Worm (Caenorhabditis elegans): ENCODE measurements around the gene otpl-2.

Gene otpl-2

DNA sequence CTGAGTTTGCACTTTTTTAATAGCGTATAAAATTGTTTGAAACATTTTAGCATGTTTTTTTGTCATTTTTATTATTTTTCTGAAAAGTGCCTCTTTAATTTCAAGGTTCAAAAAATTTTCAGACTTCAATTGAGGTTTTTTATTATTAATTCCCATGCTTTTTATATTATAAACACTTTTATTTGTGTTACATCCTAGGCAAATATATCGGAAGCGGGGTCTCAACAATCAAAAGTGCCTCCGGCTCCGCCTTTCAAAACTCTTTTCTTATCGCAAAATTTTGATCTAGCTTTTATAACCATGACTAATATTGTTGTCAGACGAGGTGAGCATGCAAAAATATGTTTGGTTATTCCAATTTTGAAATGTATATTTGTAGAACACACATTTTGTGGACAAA, at the start of gene otpl-2:
Gene otpl-2 (plus strand): TSS at position 301 of the 400 bp plus-strand sequence.
- TF ChIP-seq flt-1 (GFP tag; IDR thresholded peaks at IDR 0.05) (no peak), aly-1 (tag; optimal IDR thresholded peaks at IDR 0.05) (no peak), sea-1 (GFP tag; conservative IDR thresholded peaks at IDR 0.05) (no peak), tbx-37 (GFP tag; conservative IDR thresholded peaks at IDR 0.05) (no peak)

DNA sequence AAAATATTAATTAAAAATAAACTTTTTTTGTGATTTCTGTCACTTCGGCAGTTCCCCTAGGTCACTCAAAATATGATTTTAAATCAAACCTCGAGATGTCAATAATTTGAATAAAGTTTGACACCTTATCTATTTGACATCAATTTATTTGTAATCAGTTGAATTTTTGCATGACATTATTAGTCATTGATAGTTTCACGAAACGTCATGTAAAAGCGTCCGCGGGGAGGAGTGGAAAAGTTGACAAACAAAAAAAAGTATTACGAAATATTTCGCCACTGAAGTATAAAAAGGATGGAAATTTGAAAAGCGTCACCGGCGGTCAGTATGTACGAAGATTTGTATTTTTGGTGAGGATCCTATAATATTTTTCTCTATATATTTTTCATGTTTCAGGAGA, 48.8 kb upstream of the otpl-2 start, which contains the start of gene K09D9.1:
Gene K09D9.1 (plus strand): TSS at position 271 of the 400 bp plus-strand sequence.
- TF ChIP-seq ceh-36 (tag; optimal IDR thresholded peaks at IDR 0.05) (no peak), aly-1 (tag; optimal IDR thresholded peaks at IDR 0.05) (no peak), ets-7 (tag; optimal IDR thresholded peaks at IDR 0.05) (no peak), sea-1 (GFP tag; conservative IDR thresholded peaks at IDR 0.05) (no peak), tra-4 (tag; optimal IDR thresholded peaks at IDR 0.05) (no peak), scrt-1 (GFP tag; IDR thresholded peaks at IDR 0.05) (no peak), F13C5.2 (tag; optimal IDR thresholded peaks at IDR 0.05) (no peak), flt-1 (GFP tag; IDR thresholded peaks at IDR 0.05) (no peak), ceh-13 (GFP tag; optimal IDR thresholded peaks at IDR 0.05) (no peak), ama-1 (optimal IDR thresholded peaks at IDR 0.05) (no peak), hmbx-1 (tag; optimal IDR thresholded peaks at IDR 0.05) (no peak), hmg-4 (GFP tag; optimal IDR thresholded peaks at IDR 0.05) (no peak), hnd-1 (tag; optimal IDR thresholded peaks at IDR 0.05) (no peak), B0310.2 (tag; optimal IDR thresholded peaks at IDR 0.05) (no peak), tbx-11 (GFP tag; IDR thresholded peaks at IDR 0.05) (no peak), tbx-37 (GFP tag; conservative IDR thresholded peaks at IDR 0.05) (no peak), pes-1 (GFP tag; IDR thresholded peaks at IDR 0.05) (no peak)

DNA sequence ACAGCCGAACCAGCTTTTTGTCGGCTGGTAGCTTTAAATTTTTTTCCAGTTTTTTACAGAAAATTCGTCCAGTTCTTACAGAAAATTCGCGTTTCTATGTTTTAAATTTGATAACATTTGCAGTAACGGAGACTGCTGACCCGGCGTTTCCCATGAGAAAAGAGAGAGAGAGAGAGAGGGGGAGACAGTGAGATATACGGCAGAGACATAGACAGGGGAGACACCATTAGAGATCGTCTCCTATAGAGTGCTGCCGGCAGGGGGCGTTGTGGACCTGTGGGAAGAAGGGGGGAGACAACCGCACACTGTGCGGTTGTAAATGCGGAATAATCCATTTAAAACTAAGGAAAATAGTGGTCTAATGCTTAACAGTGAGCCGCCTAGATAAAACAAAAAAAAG, 43.9 kb upstream of the otpl-2 start:
- TF ChIP-seq flt-1 (GFP tag; IDR thresholded peaks at IDR 0.05) (0 out of 2 replicates have a peak, but pooled peaks have one; percentile 23), tbx-11 (GFP tag; IDR thresholded peaks at IDR 0.05) (no peak)

DNA sequence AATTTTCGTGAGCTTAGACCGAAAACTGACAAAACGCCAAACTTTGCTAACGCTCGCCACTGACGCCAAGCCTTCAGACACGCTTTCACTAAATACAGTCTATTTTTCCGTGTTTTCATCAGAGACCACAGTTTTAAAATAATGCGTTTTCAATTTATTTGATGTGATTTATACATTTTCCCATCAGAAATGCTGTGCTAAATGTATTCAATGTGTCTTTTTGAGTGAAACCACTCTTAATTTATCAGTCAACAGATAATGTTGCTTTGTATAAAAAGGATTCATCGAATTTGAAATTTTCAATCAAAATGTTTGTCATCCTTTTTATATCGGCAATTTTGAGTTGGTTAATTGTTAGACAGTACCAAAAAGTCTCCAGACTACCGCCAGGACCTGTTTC, 42.2 kb upstream of the otpl-2 start, which contains the start of gene cyp-35A4:
Gene cyp-35A4 (plus strand): TSS at position 301 of the 400 bp plus-strand sequence.
- no peak for TF ChIP-seq hnd-1 (tag; optimal IDR thresholded peaks at IDR 0.05)

DNA sequence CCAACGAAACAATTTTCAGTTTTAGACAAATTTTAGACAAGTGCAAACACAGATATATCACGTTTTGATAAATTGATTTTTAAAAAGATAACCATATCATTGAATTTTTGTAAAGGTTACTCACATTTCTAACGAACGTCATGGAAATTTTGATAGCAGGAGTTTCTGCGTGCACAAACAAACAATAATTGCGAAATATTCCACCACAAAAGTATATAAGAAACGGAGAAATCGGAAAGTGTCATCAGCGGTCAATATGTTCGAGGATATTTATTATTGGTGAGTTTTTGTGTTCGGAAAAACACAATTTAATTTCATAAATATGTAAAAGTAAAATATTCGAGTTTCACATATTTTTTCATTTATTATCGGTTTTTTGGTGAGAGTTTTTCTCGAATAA, 39.3 kb upstream of the otpl-2 start, which contains the start of gene C49G7.7:
Gene C49G7.7 (plus strand): TSS at position 174 of the 400 bp plus-strand sequence.
- no peak for TF ChIP-seq aly-1 (tag; optimal IDR thresholded peaks at IDR 0.05)
- TF ChIP-seq B0310.2 (tag; optimal IDR thresholded peaks at IDR 0.05), result no peak
- no peak for TF ChIP-seq hnd-1 (tag; optimal IDR thresholded peaks at IDR 0.05)
- no peak for TF ChIP-seq scrt-1 (GFP tag; IDR thresholded peaks at IDR 0.05)
- no peak for TF ChIP-seq tra-4 (tag; optimal IDR thresholded peaks at IDR 0.05)

DNA sequence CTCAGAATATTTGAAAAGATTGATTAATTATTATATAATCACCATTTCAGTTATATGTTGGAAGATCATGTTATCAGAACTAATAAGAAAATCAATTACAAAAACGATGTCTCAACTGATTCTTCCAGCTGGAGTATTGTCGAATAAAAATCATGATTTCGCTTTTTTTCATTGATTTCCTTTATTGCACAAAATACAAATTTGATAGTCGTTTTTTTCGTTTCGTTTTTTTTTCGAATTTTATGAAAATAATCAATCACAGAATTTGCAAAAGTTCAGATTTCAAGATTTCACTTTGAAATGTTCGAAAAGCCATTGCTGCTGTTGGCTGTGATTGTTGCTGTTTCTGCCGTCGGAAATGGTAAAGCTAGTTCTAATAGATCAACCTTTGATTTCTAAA, 37.7 kb upstream of the otpl-2 start, which contains the start of gene C49G7.13:
Gene C49G7.13 (plus strand): TSS at position 301 of the 400 bp plus-strand sequence.
- no peak for TF ChIP-seq sea-1 (GFP tag; conservative IDR thresholded peaks at IDR 0.05)
- no peak for TF ChIP-seq tbx-37 (GFP tag; conservative IDR thresholded peaks at IDR 0.05)
- TF ChIP-seq ama-1 (optimal IDR thresholded peaks at IDR 0.05), result no peak
- no peak for TF ChIP-seq hmg-4 (GFP tag; optimal IDR thresholded peaks at IDR 0.05)
- TF ChIP-seq tra-4 (tag; optimal IDR thresholded peaks at IDR 0.05), result no peak
- no peak for TF ChIP-seq ceh-13 (GFP tag; optimal IDR thresholded peaks at IDR 0.05)
- no peak for TF ChIP-seq B0310.2 (tag; optimal IDR thresholded peaks at IDR 0.05)
- no peak for TF ChIP-seq aly-1 (tag; optimal IDR thresholded peaks at IDR 0.05)
- TF ChIP-seq flt-1 (GFP tag; IDR thresholded peaks at IDR 0.05), result no peak
- no peak for TF ChIP-seq ceh-36 (tag; optimal IDR thresholded peaks at IDR 0.05)
- no peak for TF ChIP-seq tbx-11 (GFP tag; IDR thresholded peaks at IDR 0.05)
- TF ChIP-seq scrt-1 (GFP tag; IDR thresholded peaks at IDR 0.05), result no peak
- no peak for TF ChIP-seq F13C5.2 (tag; optimal IDR thresholded peaks at IDR 0.05)

DNA sequence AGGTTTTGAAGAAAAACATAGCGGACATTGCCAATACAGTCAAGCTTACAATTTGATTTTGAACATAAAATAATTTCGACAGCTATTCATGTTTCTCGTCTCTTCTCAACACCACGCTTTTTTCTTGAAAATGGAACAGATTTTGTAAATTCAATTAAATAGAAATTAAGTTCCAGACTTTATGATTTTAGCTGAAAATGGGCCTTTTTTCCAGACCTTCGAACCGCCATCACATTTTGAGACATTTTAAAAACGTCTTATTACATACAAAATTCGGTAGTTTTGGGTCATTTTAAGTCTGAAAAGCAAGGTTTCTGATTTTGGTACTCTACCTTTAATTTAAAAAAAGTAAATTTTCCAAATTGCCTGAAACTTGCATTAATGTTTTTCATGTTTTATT, 35.4 kb upstream of the otpl-2 start, which contains the start of gene C49G7.12:
Gene C49G7.12 (plus strand): TSS at position 301 of the 400 bp plus-strand sequence.
- TF ChIP-seq ets-7 (tag; optimal IDR thresholded peaks at IDR 0.05), result no peak
- TF ChIP-seq aly-1 (tag; optimal IDR thresholded peaks at IDR 0.05), result no peak
- TF ChIP-seq B0310.2 (tag; optimal IDR thresholded peaks at IDR 0.05), result no peak
- no peak for TF ChIP-seq hmg-4 (GFP tag; optimal IDR thresholded peaks at IDR 0.05)
- no peak for TF ChIP-seq tbx-11 (GFP tag; IDR thresholded peaks at IDR 0.05)
- no peak for TF ChIP-seq tbx-37 (GFP tag; conservative IDR thresholded peaks at IDR 0.05)
- TF ChIP-seq hnd-1 (tag; optimal IDR thresholded peaks at IDR 0.05), result no peak
- TF ChIP-seq scrt-1 (GFP tag; IDR thresholded peaks at IDR 0.05), result no peak
- TF ChIP-seq hmbx-1 (tag; optimal IDR thresholded peaks at IDR 0.05), result no peak
- TF ChIP-seq pes-1 (GFP tag; IDR thresholded peaks at IDR 0.05), result no peak
- TF ChIP-seq F13C5.2 (tag; optimal IDR thresholded peaks at IDR 0.05), result no peak

DNA sequence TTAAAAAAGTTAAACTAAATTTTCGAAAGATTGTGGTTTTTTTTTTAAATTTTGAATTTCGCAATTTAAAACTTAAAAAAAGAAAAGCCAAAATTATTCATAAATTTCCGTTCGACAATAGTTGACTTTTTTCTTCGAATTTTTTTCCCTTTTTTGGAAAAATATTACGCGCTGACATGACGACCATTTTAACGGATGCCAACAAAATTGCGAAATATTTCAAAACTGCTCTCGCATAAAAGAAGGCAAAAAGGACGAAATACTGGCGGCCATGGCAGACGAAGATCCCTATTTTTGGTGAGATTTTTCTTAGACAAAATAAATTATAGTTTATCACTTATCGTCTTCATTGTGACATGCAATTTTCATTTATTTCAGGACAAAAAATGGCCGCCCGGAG, 35.0 kb upstream of the otpl-2 start:
- no peak for TF ChIP-seq tra-4 (tag; optimal IDR thresholded peaks at IDR 0.05)
- no peak for TF ChIP-seq aly-1 (tag; optimal IDR thresholded peaks at IDR 0.05)
- no peak for TF ChIP-seq hmbx-1 (tag; optimal IDR thresholded peaks at IDR 0.05)
- no peak for TF ChIP-seq tbx-37 (GFP tag; conservative IDR thresholded peaks at IDR 0.05)
- no peak for TF ChIP-seq ceh-13 (GFP tag; optimal IDR thresholded peaks at IDR 0.05)
- no peak for TF ChIP-seq hmg-4 (GFP tag; optimal IDR thresholded peaks at IDR 0.05)
- no peak for TF ChIP-seq flt-1 (GFP tag; IDR thresholded peaks at IDR 0.05)
- TF ChIP-seq B0310.2 (tag; optimal IDR thresholded peaks at IDR 0.05), result no peak
- no peak for TF ChIP-seq ets-7 (tag; optimal IDR thresholded peaks at IDR 0.05)
- TF ChIP-seq pes-1 (GFP tag; IDR thresholded peaks at IDR 0.05), result no peak
- TF ChIP-seq hnd-1 (tag; optimal IDR thresholded peaks at IDR 0.05), result no peak

Measured in whole organism, early embryonic.